Fruit fly (Drosophila melanogaster) whole organism, pupa: ENCODE data around the gene Trxr2.

Experiments used
- CG12605 ChIP-seq: fragments of 200-800 bp; sonication (Bioruptor generic); IDR thresholded peaks from 2 replicates; pipeline ENCODE4 v1.3.6; 2022; ENCODE audit warnings: missing biosample characterization, missing genetic modification characterization
- CG14655 ChIP-seq: fragments of 200-800 bp; sonication (Bioruptor generic); optimal IDR thresholded peaks from 3 replicates; lab custom pipeline; 2017; ENCODE audit warnings: mild to moderate bottlenecking, missing biosample characterization, missing genetic modification reagents, missing genetic modification characterization
- CG15710 ChIP-seq: fragments of 200-800 bp; sonication (Bioruptor generic); optimal IDR thresholded peaks from 2 replicates; lab custom pipeline; 2018; ENCODE audit warnings: missing biosample characterization, mild to moderate bottlenecking, missing genetic modification characterization, moderate library complexity
- CG17806 ChIP-seq: fragments of 200-800 bp; sonication (Bioruptor generic); optimal IDR thresholded peaks from 2 replicates; lab custom pipeline; 2018; ENCODE audit warnings: missing biosample characterization, mild to moderate bottlenecking, missing genetic modification characterization, moderate library complexity
- CG34367 ChIP-seq: fragments of 200-800 bp; sonication (Bioruptor generic); optimal IDR thresholded peaks from 2 replicates; lab custom pipeline; 2018; ENCODE audit warnings: missing biosample characterization, mild to moderate bottlenecking, missing genetic modification characterization
- CG4496 ChIP-seq: fragments of 200-800 bp; sonication (Bioruptor generic); IDR thresholded peaks from 3 replicates; pipeline ENCODE4 v1.3.6; 2022; ENCODE audit warnings: missing biosample characterization, missing genetic modification characterization
- CG9948 ChIP-seq: fragments of 200-800 bp; sonication (Bioruptor generic); optimal IDR thresholded peaks from 2 replicates; lab custom pipeline; 2018; ENCODE audit warnings: missing biosample characterization, mild to moderate bottlenecking, missing genetic modification characterization, moderate library complexity
- D1 ChIP-seq: fragments of 200-800 bp; sonication (Bioruptor generic); optimal IDR thresholded peaks from 2 replicates; lab custom pipeline; 2018; ENCODE audit warnings: missing biosample characterization, mild to moderate bottlenecking, missing genetic modification characterization, moderate library complexity
- EcR ChIP-seq: fragments of 200-800 bp; sonication (Bioruptor generic); optimal IDR thresholded peaks from 3 replicates; lab custom pipeline; 2019; ENCODE audit warnings: missing biosample characterization, missing genetic modification characterization, mild to moderate bottlenecking, moderate library complexity, missing genetic modification reagents
- Ets98B ChIP-seq: fragments of 200-800 bp; sonication (Bioruptor generic); IDR thresholded peaks from 2 replicates; pipeline ENCODE4 v1.3.6; 2022; ENCODE audit warnings: missing biosample characterization, missing genetic modification characterization
- Pif1A ChIP-seq: fragments of 200-800 bp; sonication (Bioruptor generic); optimal IDR thresholded peaks from 3 replicates; lab custom pipeline; 2016; ENCODE audit warnings: missing biosample characterization, missing genetic modification characterization
- fd96Ca ChIP-seq: fragments of 200-800 bp; sonication (Bioruptor generic); IDR thresholded peaks from 3 replicates; pipeline ENCODE4 v1.3.6; 2022; ENCODE audit warnings: missing biosample characterization, missing genetic modification characterization
- gl ChIP-seq: fragments of 200-800 bp; sonication (Bioruptor generic); optimal IDR thresholded peaks from 2 replicates; lab custom pipeline; 2018; ENCODE audit warnings: missing biosample characterization, mild to moderate bottlenecking, missing genetic modification characterization
- rn ChIP-seq: fragments of 200-800 bp; sonication (Bioruptor generic); IDR thresholded peaks from 2 replicates; pipeline ENCODE4 v1.3.6; 2022; ENCODE audit warnings: missing biosample characterization, missing genetic modification characterization

DNA sequence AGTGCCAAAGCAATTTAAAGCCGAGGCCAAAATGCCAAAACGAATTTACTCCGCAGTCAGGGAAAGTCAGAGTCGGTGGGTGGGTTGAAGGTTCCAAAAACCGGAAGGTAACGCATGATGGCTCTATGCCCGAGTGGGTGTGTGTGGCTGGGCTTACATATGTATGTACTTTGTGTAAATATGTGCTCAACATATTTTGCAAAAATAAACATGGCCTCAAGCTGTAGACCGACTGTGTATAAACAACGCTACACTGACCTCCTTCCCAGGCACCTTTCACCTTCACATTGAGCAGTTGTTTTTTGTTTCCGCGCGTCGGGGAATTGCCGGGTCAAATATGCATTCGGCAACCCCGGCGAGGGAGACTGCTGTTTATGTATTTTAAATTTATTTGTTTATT, 30.0 kb upstream of the Trxr2 start:
- no peak for TF ChIP-seq Pif1A
- no peak for TF ChIP-seq CG34367
- TF ChIP-seq CG17806, result no peak
- no peak for TF ChIP-seq CG9948 (tag; lab: Kevin White, UChicago)
- no peak for TF ChIP-seq fd96Ca (GFP tag; lab: Robert Waterston, UW)
- TF ChIP-seq EcR (GFP tag; lab: Kevin White, UChicago), result no peak
- TF ChIP-seq CG12605 (GFP tag; lab: Robert Waterston, UW), result no peak
- TF ChIP-seq rn (GFP tag; lab: Robert Waterston, UW), result no peak
- TF ChIP-seq gl (tag; lab: Kevin White, UChicago), result no peak
- no peak for TF ChIP-seq Ets98B
- no peak for TF ChIP-seq CG4496 (GFP tag; lab: Robert Waterston, UW)
- no peak for TF ChIP-seq CG15710 (tag; lab: Kevin White, UChicago)
- TF ChIP-seq CG14655, result no peak
- TF ChIP-seq D1 (tag; lab: Kevin White, UChicago), result no peak
